Fruit fly (Drosophila melanogaster) whole organism, larva: ENCODE measurements around the gene Nse1.

Experiments
- noc ChIP-seq: fragments of 200-800 bp; sonication (Bioruptor generic); optimal IDR thresholded peaks from 3 replicates; lab custom pipeline; 2019; ENCODE audit warnings: missing biosample characterization, mild to moderate bottlenecking, missing genetic modification characterization, moderate library complexity

Nse1 gene

dm6 chr2L:6677453-6677852 is at the start of gene Nse1:
Gene Nse1, minus strand, starts transcription at chr2L:6677625.
- TF ChIP-seq noc (tag; lab: Kevin White, UChicago): no peak

DNA sequence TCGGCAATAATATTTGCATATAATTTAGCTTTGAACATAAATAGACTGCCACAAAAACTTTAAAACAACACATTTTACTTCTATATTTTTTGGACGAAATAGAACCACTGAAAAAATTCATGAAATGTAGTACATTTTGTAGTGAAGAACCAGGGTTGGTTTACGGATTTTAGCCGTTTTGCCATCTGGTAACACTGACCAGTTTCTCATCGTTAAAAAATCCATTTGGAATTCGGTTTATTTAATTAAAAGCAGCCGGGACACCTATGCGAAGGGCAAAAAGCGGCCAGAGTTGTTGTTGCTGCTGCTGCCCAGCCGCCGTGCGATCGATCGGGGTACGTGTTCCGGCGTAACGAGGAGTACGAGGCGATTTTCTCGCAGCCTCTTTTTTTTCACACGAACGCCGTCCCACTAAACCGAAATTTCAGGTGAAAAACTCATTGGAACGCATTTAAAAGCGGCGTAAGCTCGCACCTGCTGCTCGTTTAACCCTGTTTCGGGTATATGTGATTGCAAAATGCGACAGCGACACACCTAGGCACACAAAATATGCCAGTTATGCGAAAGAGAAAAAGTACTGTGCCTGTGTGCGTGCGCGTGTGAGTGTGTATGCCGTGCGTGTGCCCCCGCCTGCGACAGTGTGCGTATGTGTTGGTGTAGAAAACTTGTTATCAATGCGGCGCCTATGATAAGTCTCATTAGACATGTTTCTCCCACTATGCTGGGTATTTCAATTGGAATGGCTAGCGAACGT is 46.5 kb upstream of the Nse1 start, which contains the start of gene Liprin-alpha:
Gene Liprin-alpha, plus strand, starts transcription at position 154 of the 754 bp plus-strand sequence.
- TF ChIP-seq noc (tag; lab: Kevin White, UChicago): no peak

DNA sequence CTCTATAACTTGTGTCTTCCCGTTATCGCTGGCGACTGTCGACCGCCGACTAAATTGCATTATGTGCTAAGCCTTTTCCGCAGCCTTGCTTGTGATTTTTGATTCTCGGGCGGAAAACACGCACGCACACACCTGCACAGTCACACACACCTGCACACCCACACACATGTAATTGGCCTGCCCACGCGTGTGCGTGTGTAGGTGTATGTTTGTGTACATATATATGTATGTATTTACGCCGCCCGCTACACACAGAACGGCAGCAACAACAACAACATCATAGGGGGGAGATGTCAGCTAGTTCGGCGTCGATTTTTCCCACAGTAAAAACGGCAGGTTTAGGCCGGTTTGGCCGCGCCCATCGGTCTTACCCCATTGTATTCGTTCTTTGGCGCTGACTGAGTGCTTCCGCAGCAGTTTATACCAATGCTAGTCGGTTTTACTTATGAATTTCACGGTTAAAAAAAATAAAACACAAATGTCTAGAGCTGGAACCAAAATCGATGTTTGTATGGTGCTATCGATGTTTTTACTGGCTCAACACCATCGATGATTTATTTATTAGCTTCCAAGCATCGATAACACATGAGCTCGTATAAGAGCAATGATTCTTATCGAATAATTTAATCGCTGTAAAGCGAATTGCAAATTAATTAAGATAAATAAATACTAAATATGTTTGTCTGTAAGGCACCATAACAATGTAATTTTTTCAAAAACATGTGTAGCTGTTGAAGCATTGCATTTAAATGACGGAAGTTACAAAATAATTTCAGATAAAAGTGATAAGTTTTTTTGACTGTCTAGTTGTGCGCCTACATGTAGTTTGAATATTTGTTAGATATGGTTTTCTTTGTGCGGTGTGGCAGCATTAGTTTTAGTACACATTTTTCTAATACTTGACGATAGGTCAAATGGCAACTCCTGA is 45.7 kb upstream of the Nse1 start, which contains the start of gene homer:
Gene homer, minus strand, starts transcription at position 538 of the 928 bp plus-strand sequence.
- TF ChIP-seq noc (tag; lab: Kevin White, UChicago): no peak

DNA sequence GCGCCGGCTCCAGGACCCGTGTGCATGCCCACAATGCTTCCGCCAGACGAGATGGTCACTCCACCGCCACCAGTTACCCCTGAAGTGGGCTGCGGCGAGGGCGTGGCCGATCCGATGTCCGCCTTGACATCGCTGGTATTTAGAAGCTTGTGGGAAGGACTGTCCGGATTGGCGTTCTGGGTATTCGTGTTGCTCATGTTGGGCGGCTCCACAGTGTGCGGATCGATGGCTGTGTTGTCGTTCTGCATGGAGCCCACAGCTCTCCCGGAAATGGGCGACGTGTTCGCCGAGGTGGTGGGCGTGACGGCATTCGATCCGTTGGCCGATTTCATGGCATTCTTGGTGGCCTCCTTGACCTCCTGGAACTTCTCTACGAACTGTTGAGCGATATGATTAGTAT is 44.3 kb upstream of the Nse1 start:
- TF ChIP-seq noc (tag; lab: Kevin White, UChicago): no peak

DNA sequence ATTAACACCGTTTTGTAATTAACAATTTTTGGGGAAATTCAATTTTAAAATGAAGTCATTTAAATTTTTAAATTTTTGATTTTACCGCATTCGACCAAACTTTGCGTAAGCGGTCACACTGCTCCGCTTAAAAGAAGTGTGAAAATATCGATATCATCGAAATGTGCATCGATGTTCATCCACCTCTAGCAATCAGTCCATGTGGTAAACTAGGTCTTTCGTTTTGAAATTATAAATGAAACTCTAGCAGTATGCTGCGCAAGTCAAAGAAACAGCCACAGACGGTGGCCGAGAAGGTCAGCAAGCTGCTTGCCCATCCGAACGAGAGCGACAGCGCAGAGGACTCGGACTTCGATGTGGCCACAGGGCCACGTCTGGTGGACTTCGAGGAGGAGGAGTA is 40.0 kb upstream of the Nse1 start, which contains the start of gene Aatf:
Gene Aatf, plus strand, starts transcription at position 166 of the 400 bp plus-strand sequence.
- TF ChIP-seq noc (tag; lab: Kevin White, UChicago): no peak

DNA sequence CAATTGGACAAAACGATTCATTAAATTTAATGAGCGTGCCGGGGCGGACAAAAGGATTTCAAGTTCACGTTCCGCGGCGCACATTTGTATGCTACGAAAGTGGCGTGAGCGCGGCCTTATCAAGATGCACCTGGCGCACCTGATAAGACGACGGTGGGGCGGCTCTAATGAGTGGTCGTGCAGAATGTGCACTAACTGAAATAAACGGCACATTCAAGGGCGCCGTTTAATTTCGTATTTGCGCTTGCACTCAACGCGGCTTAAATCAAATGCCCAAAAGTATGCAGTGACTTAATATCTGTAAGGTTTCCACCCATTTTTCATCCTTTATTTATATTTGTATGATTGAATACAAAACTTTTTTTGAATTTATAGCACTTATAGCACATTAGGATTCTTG is 39.5 kb upstream of the Nse1 start:
- TF ChIP-seq noc (tag; lab: Kevin White, UChicago): no peak

- TF ChIP-seq noc (tag; lab: Kevin White, UChicago): peak; percentile 23
Observed at dm6 chr2L:6716182-6716770, 38.9 kb upstream of the Nse1 start, which contains the start of gene AkhR. Gene AkhR, minus strand, starts transcription at chr2L:6716186.

DNA sequence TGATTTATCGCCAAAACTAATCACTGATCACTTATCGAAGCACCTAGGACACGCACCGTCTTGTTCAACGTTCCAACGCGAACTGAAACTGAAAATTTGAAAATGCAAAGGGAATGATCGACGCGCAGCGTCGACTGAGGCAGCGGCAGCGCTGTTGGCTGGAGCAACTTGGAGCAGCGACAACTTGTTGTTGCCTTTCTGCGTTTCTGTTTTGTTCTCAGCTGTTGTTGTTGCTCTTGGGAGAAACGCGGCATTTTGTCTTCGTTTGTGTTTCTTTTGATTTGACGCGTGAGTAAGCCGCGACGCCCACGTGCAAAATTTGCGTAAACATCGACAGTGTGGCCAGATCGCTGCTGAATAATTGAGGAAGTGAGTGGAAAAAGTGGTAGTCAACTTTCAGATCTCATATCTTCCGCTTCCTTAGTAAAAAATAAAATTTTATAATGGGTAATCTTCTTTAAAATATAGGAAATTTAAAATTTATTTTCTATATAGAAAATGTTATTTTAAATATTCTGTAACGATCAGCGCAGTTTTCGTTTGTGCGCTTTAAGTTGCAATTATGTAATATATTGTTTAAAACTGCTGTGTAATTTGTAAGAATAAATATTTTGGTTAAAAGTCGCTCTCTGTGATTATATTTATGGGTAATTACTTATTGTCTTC is 31.7 kb upstream of the Nse1 start, which contains the start of gene Tsp:
Gene Tsp, minus strand, starts transcription at position 90 of the 666 bp plus-strand sequence.
- no peak for TF ChIP-seq noc (tag; lab: Kevin White, UChicago)

- TF ChIP-seq noc (tag; lab: Kevin White, UChicago): no peak
Observed at dm6 chr2L:6706368-6706919, 29.0 kb upstream of the Nse1 start.

DNA sequence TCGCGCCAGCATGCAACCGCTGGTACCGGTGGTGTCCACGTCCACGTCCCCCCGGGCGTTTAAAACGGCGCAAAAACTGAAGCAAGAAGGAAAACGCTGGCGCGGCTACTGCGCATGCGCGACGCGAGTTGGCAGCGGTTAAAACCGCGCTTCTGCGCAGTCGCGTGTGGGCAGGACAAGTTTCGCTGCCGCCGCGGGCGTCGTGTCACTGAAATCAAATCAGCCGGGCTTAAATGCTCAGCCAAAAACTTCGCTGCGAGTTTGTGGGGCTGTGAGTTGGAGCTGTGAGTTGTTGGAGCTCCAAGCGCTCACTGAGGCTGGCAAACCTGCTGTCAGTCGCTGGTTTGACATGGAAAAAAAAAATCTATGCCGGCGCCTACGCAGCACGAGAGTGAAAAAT is 27.7 kb upstream of the Nse1 start:
- TF ChIP-seq noc (tag; lab: Kevin White, UChicago): no peak

DNA sequence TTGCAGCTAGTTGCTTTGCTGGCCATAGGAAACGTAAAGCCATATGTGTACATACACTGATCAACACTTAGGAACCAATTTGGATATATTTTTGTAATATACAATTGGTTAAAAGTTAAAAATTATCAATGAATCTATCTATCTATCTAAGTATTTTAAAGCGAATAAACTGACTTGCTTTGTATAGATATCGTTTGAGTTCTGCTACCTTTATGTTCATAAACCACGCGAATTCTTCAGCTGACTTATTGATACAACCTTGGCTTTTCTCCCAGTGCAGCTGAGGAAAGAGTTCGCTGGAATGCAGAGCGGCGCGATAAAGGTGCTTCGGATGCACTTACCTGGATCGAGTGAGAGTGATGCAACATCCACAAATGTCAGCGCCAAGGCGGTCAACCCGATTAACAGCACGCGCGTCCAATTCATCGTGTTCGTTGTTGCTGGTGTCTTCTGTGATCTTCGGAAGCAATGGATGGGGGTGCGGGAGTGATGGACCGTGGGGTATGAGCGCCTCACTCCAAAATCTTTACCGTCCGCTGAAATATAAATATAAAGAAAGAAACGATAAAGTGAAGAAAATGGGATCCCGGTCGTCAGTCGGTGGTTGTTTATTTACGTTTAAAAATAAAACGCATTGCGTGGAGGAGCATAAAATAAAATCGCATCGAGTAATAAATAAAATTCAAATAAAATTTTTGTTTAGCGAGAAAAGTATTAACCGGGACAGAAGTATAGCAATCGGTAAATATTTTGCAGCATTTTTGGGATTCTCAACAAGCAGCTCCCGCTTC is 24.2 kb upstream of the Nse1 start:
- TF ChIP-seq noc (tag; lab: Kevin White, UChicago): no peak

dm6 chr2L:6700742-6701141 is 23.3 kb upstream of the Nse1 start:
- no peak for TF ChIP-seq noc (tag; lab: Kevin White, UChicago)

DNA sequence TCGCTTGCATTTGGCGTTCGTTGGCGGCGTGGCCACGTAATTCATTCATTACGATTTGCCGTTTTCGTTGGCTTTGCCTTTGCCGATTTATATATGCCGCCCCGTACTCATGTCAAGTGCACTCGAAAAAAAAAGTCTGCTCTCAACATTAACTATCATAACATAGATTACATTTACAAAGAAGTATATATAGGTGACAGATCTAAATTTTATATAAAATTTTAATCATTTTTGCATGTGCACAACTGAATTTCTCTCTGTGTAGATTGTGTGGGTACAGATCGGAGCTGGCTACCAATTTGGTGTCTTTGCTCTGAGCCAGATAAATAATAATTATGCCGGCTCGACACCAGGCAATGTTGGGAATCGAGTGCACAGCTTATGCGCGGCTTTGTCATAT is 21.0 kb upstream of the Nse1 start:
- no peak for TF ChIP-seq noc (tag; lab: Kevin White, UChicago)

DNA sequence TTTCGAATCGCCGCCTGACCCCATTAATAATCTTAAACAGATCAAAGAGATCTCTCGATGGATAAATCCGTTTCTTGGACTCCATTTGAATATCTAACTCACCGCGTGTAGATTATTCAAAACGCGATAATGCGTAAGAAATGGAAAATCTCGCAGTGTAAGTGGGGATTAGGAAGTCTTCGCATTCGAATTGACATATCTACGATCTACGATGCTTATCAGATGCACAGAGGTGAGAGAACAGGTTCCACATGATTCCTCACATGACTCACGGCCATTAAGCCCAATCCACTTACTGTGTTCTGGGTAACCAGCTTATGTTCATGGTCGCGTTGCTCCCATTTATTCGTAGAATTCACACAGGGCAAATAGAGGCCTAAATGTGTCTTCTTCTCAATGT is 18.8 kb upstream of the Nse1 start:
- no peak for TF ChIP-seq noc (tag; lab: Kevin White, UChicago)
